Worm (Caenorhabditis elegans) whole organism, mixed stage, embryonic: Measurements from ENCODE around the gene Y59C2A.3.

Source experiments
- ceh-43 ChIP-seq: fragments of 200-800 bp; sonication (Bioruptor generic); optimal IDR thresholded peaks from 2 replicates; lab custom pipeline; 2018; ENCODE audit warnings: mild to moderate bottlenecking, missing genetic modification characterization, moderate library complexity, missing compliant biosample characterization
- drap-1 ChIP-seq: fragments of 200-800 bp; sonication (Bioruptor generic); optimal IDR thresholded peaks from 3 replicates; lab custom pipeline; 2018; ENCODE audit warnings: mild to moderate bottlenecking, missing genetic modification characterization, missing compliant biosample characterization
- elt-3 ChIP-seq: fragments of 150-350 bp; optimal IDR thresholded peaks from 2 replicates; lab custom pipeline; 2014; ENCODE audit warnings: missing biosample characterization, missing genetic modification characterization
- lin-13 ChIP-seq: fragments of 150-350 bp; optimal IDR thresholded peaks from 2 replicates; lab custom pipeline; 2014; ENCODE audit warnings: missing biosample characterization, missing genetic modification characterization
- nhr-28 ChIP-seq: fragments of 150-350 bp; optimal IDR thresholded peaks from 2 replicates; lab custom pipeline; 2014; ENCODE audit warnings: missing biosample characterization, missing genetic modification characterization
- pha-4 ChIP-seq: fragments of 150-350 bp; optimal IDR thresholded peaks from 2 replicates; lab custom pipeline; 2018; ENCODE audit warnings: missing biosample characterization, missing genetic modification reagents, missing genetic modification characterization
- snpc-4 ChIP-seq: fragments of 150-350 bp; optimal IDR thresholded peaks from 2 replicates; lab custom pipeline; 2014; ENCODE audit warnings: missing biosample characterization, missing genetic modification characterization
- sptf-1 ChIP-seq: sonication (generic microtip); optimal IDR thresholded peaks from 2 replicates; lab custom pipeline; 2017; ENCODE audit warnings: mild to moderate bottlenecking, missing genetic modification characterization, moderate library complexity, missing compliant biosample characterization
- tbx-8 ChIP-seq: fragments of 200-800 bp; sonication (Bioruptor generic); optimal IDR thresholded peaks from 2 replicates; lab custom pipeline; 2018; ENCODE audit warnings: mild to moderate bottlenecking, missing genetic modification characterization, moderate library complexity, missing compliant biosample characterization
- unc-120 ChIP-seq: sonication (generic microtip); optimal IDR thresholded peaks from 2 replicates; lab custom pipeline; 2017; ENCODE audit warnings: missing genetic modification characterization, missing compliant biosample characterization; ENCODE audit not compliant: poor library complexity, severe bottlenecking
- unc-39 ChIP-seq: fragments of 150-350 bp; optimal IDR thresholded peaks from 2 replicates; lab custom pipeline; 2014; ENCODE audit warnings: missing biosample characterization, missing genetic modification characterization
- ztf-11 ChIP-seq: fragments of 150-350 bp; optimal IDR thresholded peaks from 2 replicates; lab custom pipeline; 2014; ENCODE audit warnings: missing biosample characterization, missing genetic modification characterization

DNA sequence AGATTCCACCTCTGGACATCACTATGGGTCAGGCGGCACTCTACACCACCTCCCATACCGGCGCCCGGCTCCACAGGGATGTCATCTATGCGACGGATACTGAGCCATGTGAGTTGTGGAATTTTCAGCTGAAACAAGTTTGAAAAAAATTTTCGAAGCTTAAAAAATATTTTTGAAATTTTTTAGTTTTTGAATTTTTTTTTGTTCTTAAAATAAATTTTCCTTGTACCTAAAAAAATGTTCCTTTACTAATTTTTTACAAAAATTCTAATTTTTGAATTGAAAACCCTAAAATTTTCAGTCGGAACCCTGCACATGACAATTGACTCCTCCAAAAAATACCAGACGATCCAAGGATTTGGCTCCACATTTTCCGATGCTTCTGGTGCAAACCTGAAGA lies 42.0 kb downstream of the Y59C2A.3 start:
- TF ChIP-seq lin-13 (tag; lab: Kevin White, UChicago) (no peak), ztf-11 (tag; lab: Kevin White, UChicago) (no peak), drap-1 (GFP tag; lab: Kevin White, UChicago) (no peak), snpc-4 (tag; lab: Kevin White, UChicago) (no peak), tbx-8 (no peak), ceh-43 (GFP tag; lab: Kevin White, UChicago) (no peak), sptf-1 (tag; lab: Kevin White, UChicago) (no peak), pha-4 (tag; lab: Kevin White, UChicago) (no peak), unc-39 (tag; lab: Kevin White, UChicago) (no peak), nhr-28 (tag; lab: Kevin White, UChicago) (no peak), elt-3 (tag; lab: Kevin White, UChicago) (no peak), unc-120 (tag; lab: Kevin White, UChicago) (no peak)
